Fruit fly (Drosophila melanogaster) whole organism, embryonic: ENCODE results near the gene Awh.

Experiments
- Atf3 ChIP-seq: fragments of 200-800 bp; sonication (Bioruptor generic); optimal IDR thresholded peaks from 3 replicates; lab custom pipeline; 2016; ENCODE audit warnings: missing biosample characterization, missing genetic modification characterization
- Awh ChIP-seq: fragments of 200-800 bp; sonication (Bioruptor generic); IDR thresholded peaks from 2 replicates; pipeline ENCODE4, ENCODE4 v1.3.6; 2022; ENCODE audit warnings: missing biosample characterization, missing genetic modification characterization
- CG10209 ChIP-seq: fragments of 200-800 bp; sonication (Bioruptor generic); optimal IDR thresholded peaks from 3 replicates; lab custom pipeline; 2017; ENCODE audit warnings: missing biosample characterization, mild to moderate bottlenecking, missing genetic modification characterization, missing genetic modification reagents
- CG1024 ChIP-seq: fragments of 200-800 bp; sonication (Bioruptor generic); IDR thresholded peaks from 2 replicates; pipeline ENCODE4 v1.3.6; 2022; ENCODE audit warnings: missing biosample characterization, missing genetic modification characterization
- CG10267 ChIP-seq: fragments of 200-800 bp; sonication (Bioruptor generic); optimal IDR thresholded peaks from 2 replicates; lab custom pipeline; 2018; ENCODE audit warnings: missing biosample characterization, mild to moderate bottlenecking, missing genetic modification characterization, moderate library complexity
- CG1233 ChIP-seq: fragments of 200-800 bp; sonication (Bioruptor generic); optimal IDR thresholded peaks from 4 replicates; lab custom pipeline; 2018; ENCODE audit warnings: missing biosample characterization, mild to moderate bottlenecking, missing genetic modification characterization
- CG12769 ChIP-seq: fragments of 200-800 bp; sonication (Bioruptor generic); optimal IDR thresholded peaks from 2 replicates; lab custom pipeline; 2019; ENCODE audit warnings: missing biosample characterization, mild to moderate bottlenecking, missing genetic modification characterization, moderate library complexity
- CG15269 ChIP-seq: fragments of 200-800 bp; sonication (Bioruptor generic); optimal IDR thresholded peaks from 2 replicates; lab custom pipeline; 2018; ENCODE audit warnings: missing biosample characterization, mild to moderate bottlenecking, missing genetic modification characterization, moderate library complexity
- CG15479 ChIP-seq: fragments of 200-800 bp; sonication (Bioruptor generic); optimal IDR thresholded peaks from 3 replicates; lab custom pipeline; 2019; ENCODE audit warnings: missing biosample characterization, mild to moderate bottlenecking, missing genetic modification characterization, moderate library complexity
- CG16779 ChIP-seq: fragments of 200-800 bp; sonication (Bioruptor generic); IDR thresholded peaks from 2 replicates; pipeline ENCODE4 v1.3.6; 2022; ENCODE audit warnings: missing biosample characterization, missing genetic modification characterization
- CG33213 ChIP-seq: fragments of 200-800 bp; sonication (Bioruptor generic); optimal IDR thresholded peaks from 3 replicates; lab custom pipeline; 2016; ENCODE audit warnings: missing biosample characterization, missing genetic modification characterization
- CG3407 ChIP-seq: fragments of 200-800 bp; sonication (Bioruptor generic); optimal IDR thresholded peaks from 2 replicates; lab custom pipeline; 2018; ENCODE audit warnings: missing biosample characterization, mild to moderate bottlenecking, missing genetic modification characterization
- CG34422 ChIP-seq: fragments of 200-800 bp; sonication (Bioruptor generic); IDR thresholded peaks from 3 replicates; pipeline ENCODE4 v1.3.6; 2022; ENCODE audit warnings: missing biosample characterization, missing genetic modification characterization
- CG3995 ChIP-seq: fragments of 200-800 bp; sonication (Bioruptor generic); optimal IDR thresholded peaks from 3 replicates; lab custom pipeline; 2016; ENCODE audit warnings: missing biosample characterization, missing genetic modification characterization
- CG42726 ChIP-seq: fragments of 200-800 bp; sonication (Bioruptor generic); IDR thresholded peaks from 2 replicates; pipeline ENCODE4 v1.3.6; 2022; ENCODE audit warnings: missing biosample characterization, missing genetic modification characterization; ENCODE audit not compliant: partially characterized antibody
- CG4730 ChIP-seq: fragments of 200-800 bp; sonication (Bioruptor generic); IDR thresholded peaks from 2 replicates; pipeline ENCODE4 v1.3.6; 2022; ENCODE audit warnings: missing biosample characterization, missing genetic modification characterization
- CG6791 ChIP-seq: fragments of 200-800 bp; sonication (Bioruptor generic); IDR thresholded peaks from 3 replicates; pipeline ENCODE4 v1.3.6; 2022; ENCODE audit warnings: missing biosample characterization, missing genetic modification characterization; ENCODE audit not compliant: partially characterized antibody
- CG8290 ChIP-seq, 3 experiments: fragments of 200-800 bp; sonication (Bioruptor generic); optimal IDR thresholded peaks; 2 replicates each; lab custom pipeline; 2016 to 2019; ENCODE audit warnings: missing biosample characterization in 3 of 3, missing genetic modification characterization in 3 of 3, mild to moderate bottlenecking in 2 of 3, moderate library complexity in 1 of 3
- CoRest ChIP-seq: fragments of 200-800 bp; sonication (Bioruptor generic); optimal IDR thresholded peaks from 3 replicates; lab custom pipeline; 2018; ENCODE audit warnings: missing biosample characterization, mild to moderate bottlenecking, missing genetic modification characterization, moderate library complexity
- Dll ChIP-seq: fragments of 200-800 bp; sonication (Bioruptor generic); IDR thresholded peaks from 4 replicates; pipeline ENCODE4 v1.3.6; 2022; ENCODE audit warnings: missing biosample characterization, missing genetic modification characterization; ENCODE audit not compliant: partially characterized antibody
- Ets65A ChIP-seq: fragments of 200-800 bp; sonication (Bioruptor generic); peaks from one replicate; lab custom pipeline; 2016; ENCODE audit warnings: missing biosample characterization, missing genetic modification characterization
- H2.0 ChIP-seq: fragments of 200-800 bp; sonication (Bioruptor generic); IDR thresholded peaks from 2 replicates; pipeline ENCODE4 v1.3.6; 2022; ENCODE audit warnings: missing biosample characterization, missing genetic modification characterization
- Hmr ChIP-seq: fragments of 200-800 bp; sonication (Bioruptor generic); optimal IDR thresholded peaks from 3 replicates; lab custom pipeline; 2017; ENCODE audit warnings: mild to moderate bottlenecking, missing biosample characterization, missing genetic modification reagents, missing genetic modification characterization
- Hr39 ChIP-seq: fragments of >200 bp; optimal IDR thresholded peaks from 2 replicates; lab custom pipeline; 2017
- Med ChIP-seq: fragments of 200-800 bp; sonication (Bioruptor generic); peaks from one replicate; lab custom pipeline; 2016; ENCODE audit warnings: missing biosample characterization, missing genetic modification characterization, mild to moderate bottlenecking, inconsistent platforms, moderate library complexity
- Side ChIP-seq: fragments of 200-800 bp; sonication (Bioruptor generic); optimal IDR thresholded peaks from 2 replicates; lab custom pipeline; 2016; ENCODE audit warnings: missing biosample characterization, missing genetic modification characterization
- Spps ChIP-seq: fragments of 200-800 bp; sonication (Bioruptor generic); optimal IDR thresholded peaks from 2 replicates; lab custom pipeline; 2018; ENCODE audit warnings: missing biosample characterization, mild to moderate bottlenecking, missing genetic modification characterization
- abd-A ChIP-seq: fragments of 200-800 bp; sonication (Bioruptor generic); optimal IDR thresholded peaks from 3 replicates; lab custom pipeline; 2019; ENCODE audit warnings: missing biosample characterization, mild to moderate bottlenecking, missing genetic modification characterization, moderate library complexity
- bcd ChIP-seq: fragments of 200-800 bp; sonication (Bioruptor generic); optimal IDR thresholded peaks from 2 replicates; lab custom pipeline; 2017; ENCODE audit warnings: missing biosample characterization, mild to moderate bottlenecking, missing genetic modification characterization
- bigmax ChIP-seq: fragments of 200-800 bp; sonication (Bioruptor generic); optimal IDR thresholded peaks from 2 replicates; lab custom pipeline; 2018; ENCODE audit warnings: missing biosample characterization, mild to moderate bottlenecking, missing genetic modification characterization
- chinmo ChIP-seq: fragments of 200-800 bp; sonication (Bioruptor generic); IDR thresholded peaks from 4 replicates; pipeline ENCODE4 v1.3.6; 2022; ENCODE audit warnings: missing biosample characterization, missing genetic modification characterization; ENCODE audit not compliant: partially characterized antibody
- chm ChIP-seq: fragments of 200-800 bp; sonication (Bioruptor generic); IDR thresholded peaks from 2 replicates; pipeline ENCODE4 v1.3.6; 2022; ENCODE audit warnings: missing biosample characterization, missing genetic modification characterization
- crol ChIP-seq: fragments of 200-800 bp; sonication (Bioruptor generic); IDR thresholded peaks from 2 replicates; pipeline ENCODE4 v1.3.6; 2022; ENCODE audit warnings: missing biosample characterization, missing genetic modification characterization
- dysf ChIP-seq: fragments of 200-800 bp; sonication (Bioruptor generic); IDR thresholded peaks from 3 replicates; pipeline ENCODE4 v1.3.6; 2022; ENCODE audit warnings: missing biosample characterization, missing genetic modification characterization
- esg ChIP-seq: fragments of 200-800 bp; sonication (Bioruptor generic); conservative IDR thresholded peaks from 2 replicates; pipeline ENCODE4 v1.3.6; 2022; ENCODE audit warnings: missing biosample characterization, missing genetic modification characterization
- eve ChIP-seq, 2 experiments: fragments of >200 bp; optimal IDR thresholded peaks; 2 replicates each; lab custom pipeline; 2017; ENCODE audit warnings: missing biosample characterization in 2 of 2, missing genetic modification characterization in 2 of 2
- fd102C ChIP-seq: fragments of 200-800 bp; sonication (Bioruptor generic); optimal IDR thresholded peaks from 2 replicates; lab custom pipeline; 2018; ENCODE audit warnings: missing biosample characterization, mild to moderate bottlenecking, missing genetic modification characterization, moderate library complexity
- fru ChIP-seq: fragments of >200 bp; optimal IDR thresholded peaks from 2 replicates; lab custom pipeline; 2017
- gt ChIP-seq: fragments of 200-800 bp; sonication (Bioruptor generic); IDR thresholded peaks from 2 replicates; pipeline ENCODE4 v1.3.6; 2022; ENCODE audit warnings: missing biosample characterization, missing genetic modification characterization
- lola ChIP-seq, 3 experiments: fragments of >200 bp in 2 of 3; fragments of 200-800 bp in 1 of 3; sonication (Bioruptor generic) in 1 of 3; optimal IDR thresholded peaks; 2 replicates each; lab custom pipeline; 2017 to 2019; ENCODE audit warnings: missing biosample characterization in 3 of 3, missing genetic modification characterization in 3 of 3, mild to moderate bottlenecking in 1 of 3, moderate library complexity in 1 of 3
- maf-S ChIP-seq: fragments of 200-800 bp; sonication (Bioruptor generic); optimal IDR thresholded peaks from 2 replicates; lab custom pipeline; 2016; ENCODE audit warnings: missing biosample characterization, missing genetic modification characterization
- mam ChIP-seq: fragments of 200-800 bp; sonication (Bioruptor generic); optimal IDR thresholded peaks from 3 replicates; lab custom pipeline; 2016; ENCODE audit warnings: missing biosample characterization, missing genetic modification characterization
- oc ChIP-seq: fragments of 200-800 bp; sonication (Bioruptor generic); optimal IDR thresholded peaks from 2 replicates; lab custom pipeline; 2018; ENCODE audit warnings: missing biosample characterization, mild to moderate bottlenecking, missing genetic modification characterization, moderate library complexity
- onecut ChIP-seq: fragments of 200-800 bp; sonication (Bioruptor generic); IDR thresholded peaks from 2 replicates; pipeline ENCODE4 v1.3.6; 2022; ENCODE audit warnings: missing biosample characterization, missing genetic modification characterization
- otp ChIP-seq: fragments of 200-800 bp; sonication (Bioruptor generic); IDR thresholded peaks from 3 replicates; pipeline ENCODE4, ENCODE4 v1.3.6; 2022; ENCODE audit warnings: missing biosample characterization, missing genetic modification characterization
- pum ChIP-seq: fragments of 200-800 bp; sonication (Bioruptor generic); optimal IDR thresholded peaks from 2 replicates; lab custom pipeline; 2016; ENCODE audit warnings: missing biosample characterization, missing genetic modification characterization
- ro ChIP-seq: fragments of 200-800 bp; sonication (Bioruptor generic); IDR thresholded peaks from 2 replicates; pipeline ENCODE4 v1.3.6; 2022; ENCODE audit warnings: missing biosample characterization, missing genetic modification characterization
- tx ChIP-seq: fragments of 200-800 bp; sonication (Bioruptor generic); optimal IDR thresholded peaks from 2 replicates; lab custom pipeline; 2016; ENCODE audit warnings: missing biosample characterization, missing genetic modification characterization
- vvl ChIP-seq: fragments of 200-800 bp; sonication (Bioruptor generic); IDR thresholded peaks from 2 replicates; pipeline ENCODE4 v1.3.6; 2022; ENCODE audit warnings: missing biosample characterization, missing genetic modification characterization
- z ChIP-seq: fragments of 200-800 bp; sonication (Bioruptor generic); IDR thresholded peaks from 3 replicates; pipeline ENCODE4 v1.3.6; 2022; ENCODE audit warnings: missing biosample characterization, missing genetic modification characterization
- zen ChIP-seq: fragments of 200-800 bp; sonication (Bioruptor generic); optimal IDR thresholded peaks from 3 replicates; lab custom pipeline; 2018; ENCODE audit warnings: missing biosample characterization, mild to moderate bottlenecking, missing genetic modification characterization, moderate library complexity

Gene Awh

dm6 chr3L:3875996-3876395, 30.0 kb downstream of the Awh start:
- TF ChIP-seq chinmo (GFP tag; lab: Robert Waterston, UW) (0 out of 4 replicates have a peak, but pooled peaks have one; percentile 60), tx (GFP tag; lab: Kevin White, UChicago) (no peak), vvl (GFP tag; lab: Robert Waterston, UW) (peak; percentile 55), bigmax (no peak), Med (GFP tag; lab: Kevin White, UChicago) (no peak), CoRest (tag; lab: Kevin White, UChicago) (no peak), dysf (GFP tag; lab: Robert Waterston, UW) (no peak), crol (GFP tag; lab: Robert Waterston, UW) (peak; percentile 49; the same call in 1 of the 2 replicates), Awh (GFP tag; lab: Robert Waterston, UW) (peak; percentile 67; the same call in 1 of the 2 replicates), oc (tag; lab: Kevin White, UChicago) (peak; percentile 51), abd-A (peak; percentile 57), onecut (peak; percentile 37), CG3995 (GFP tag; lab: Kevin White, UChicago) (no peak), eve (GFP tag; optimal IDR thresholded peaks at IDR 0.05; lab: Kevin White, UChicago) (peak in 1 of 2 experiments; percentile 23)

dm6 chr3L:3876861-3877260, 30.9 kb downstream of the Awh start:
- TF ChIP-seq Hmr (no peak), CG6791 (GFP tag; lab: Robert Waterston, UW) (no peak), mam (GFP tag; lab: Kevin White, UChicago) (no peak), Atf3 (GFP tag; lab: Kevin White, UChicago) (no peak), chm (no peak), Hr39 (lab: Kevin White, UChicago) (no peak), fd102C (GFP tag; lab: Kevin White, UChicago) (no peak), CG10209 (no peak), bcd (GFP tag; lab: Kevin White, UChicago) (no peak), CG42726 (GFP tag; lab: Robert Waterston, UW) (no peak), CG4730 (GFP tag; lab: Robert Waterston, UW) (no peak), CG12769 (no peak), lola (GFP tag; optimal IDR thresholded peaks at IDR 0.05; lab: Kevin White, UChicago) (no peak), CG16779 (GFP tag; lab: Robert Waterston, UW) (no peak), Side (GFP tag; lab: Kevin White, UChicago) (no peak), fru (lab: Kevin White, UChicago) (no peak), otp (GFP tag; lab: Robert Waterston, UW) (no peak), CG15479 (GFP tag; lab: Kevin White, UChicago) (peak; percentile 79), z (peak; percentile 60; the same call in 1 of the 3 replicates), CG1233 (GFP tag; lab: Kevin White, UChicago) (no peak), Ets65A (no peak), pum (GFP tag; lab: Kevin White, UChicago) (no peak), CG8290 (GFP tag; optimal IDR thresholded peaks at IDR 0.05; lab: Kevin White, UChicago) (no peak), CG8290 (tag; optimal IDR thresholded peaks at IDR 0.05; lab: Kevin White, UChicago) (no peak), crol (GFP tag; lab: Robert Waterston, UW) (no peak), Dll (GFP tag; lab: Robert Waterston, UW) (0 out of 4 replicates have a peak, but pooled peaks have one; percentile 16), gt (no peak), esg (GFP tag; lab: Robert Waterston, UW) (no peak), H2.0 (GFP tag; lab: Robert Waterston, UW) (no peak), CG15269 (tag; lab: Kevin White, UChicago) (no peak), CG10267 (no peak), zen (tag; lab: Kevin White, UChicago) (peak; percentile 57), Spps (no peak), maf-S (GFP tag; lab: Kevin White, UChicago) (no peak), CG34422 (GFP tag; lab: Robert Waterston, UW) (no peak), CG3407 (no peak), CG33213 (GFP tag; lab: Kevin White, UChicago) (no peak), CG1024 (GFP tag; lab: Robert Waterston, UW) (no peak), ro (GFP tag; lab: Robert Waterston, UW) (no peak)
